Fruit fly (Drosophila melanogaster): ENCODE measurements around the gene Atg14.

Atg14 gene

dm6 chr3R:29122817-29123611 lies 6.8 kb downstream of the Atg14 start, which contains the start of the genes yem and Ctl2 (continued):
- TF ChIP-seq Sox15 (GFP tag; optimal IDR thresholded peaks at IDR 0.05) (peak; percentile 69), CG11762 (GFP tag; optimal IDR thresholded peaks at IDR 0.05; ENCODE audit: insufficient read depth) (no peak), cyc (GFP tag; optimal IDR thresholded peaks at IDR 0.05) (peak; percentile 74), fd59A (GFP tag; optimal IDR thresholded peaks at IDR 0.05) (peak; percentile 52), Met (GFP tag; optimal IDR thresholded peaks at IDR 0.05) (no peak), dac (GFP tag; optimal IDR thresholded peaks at IDR 0.05) (no peak), Blimp-1 (GFP tag; optimal IDR thresholded peaks at IDR 0.05) (no peak), OdsH (GFP tag; optimal IDR thresholded peaks at IDR 0.05) (no peak), CG7368 (GFP tag; optimal IDR thresholded peaks at IDR 0.05) (peak; percentile 39)

dm6 chr3R:29124128-29124527 lies 7.9 kb downstream of the Atg14 start:
- TF ChIP-seq Ets96B (tag; optimal IDR thresholded peaks at IDR 0.05) (peak; percentile 69), CG6792 (GFP tag; optimal IDR thresholded peaks at IDR 0.05) (peak; percentile 90), CG3919 (GFP tag; optimal IDR thresholded peaks at IDR 0.05) (peak; percentile 80), CG1621 (tag; optimal IDR thresholded peaks at IDR 0.05) (peak; percentile 48), CG11294 (GFP tag; IDR thresholded peaks at IDR 0.05) (peak; percentile 46; the same call in 1 of the 2 replicates), Met (GFP tag; optimal IDR thresholded peaks at IDR 0.05) (peak; percentile 88), dac (GFP tag; optimal IDR thresholded peaks at IDR 0.05) (peak; percentile 36), Gug (GFP tag; IDR thresholded peaks at IDR 0.05) (peak; percentile 54; the same call in 1 of the 2 replicates), CG6808 (GFP tag; optimal IDR thresholded peaks at IDR 0.05) (peak; percentile 58), vri (GFP tag; optimal IDR thresholded peaks at IDR 0.05) (peak; percentile 82), CG15336 (GFP tag; IDR thresholded peaks at IDR 0.05) (peak; percentile 62), fkh (GFP tag; optimal IDR thresholded peaks at IDR 0.05) (no peak), CG10631 (GFP tag; optimal IDR thresholded peaks at IDR 0.05) (peak; percentile 81), ss (GFP tag; optimal IDR thresholded peaks at IDR 0.05) (peak in 1 of 2 experiments; percentile 58), CG8632 (GFP tag; optimal IDR thresholded peaks at IDR 0.05) (peak; percentile 82), esn (GFP tag; optimal IDR thresholded peaks at IDR 0.05) (peak; percentile 89), CG6163 (GFP tag; IDR thresholded peaks at IDR 0.05) (peak; percentile 90), fd85E (GFP tag; optimal IDR thresholded peaks at IDR 0.05) (peak; percentile 14), fd59A (GFP tag; optimal IDR thresholded peaks at IDR 0.05) (peak; percentile 63), salr (GFP tag; optimal IDR thresholded peaks at IDR 0.05) (peak in 1 of 2 experiments; percentile 68), CG9139 (GFP tag; optimal IDR thresholded peaks at IDR 0.05) (no peak), pdm3 (GFP tag; optimal IDR thresholded peaks at IDR 0.05) (no peak), spab (GFP tag; optimal IDR thresholded peaks at IDR 0.05) (no peak), acj6 (GFP tag; optimal IDR thresholded peaks at IDR 0.05) (peak; percentile 81), Ets21C (GFP tag; optimal IDR thresholded peaks at IDR 0.05) (peak; percentile 88), CG6276 (GFP tag; optimal IDR thresholded peaks at IDR 0.05) (no peak), svp (GFP tag) (peak; percentile 93), Hr4 (GFP tag; optimal IDR thresholded peaks at IDR 0.05) (no peak), Hr39 (GFP tag; optimal IDR thresholded peaks at IDR 0.05) (peak; percentile 93), Eip93F (GFP tag; optimal IDR thresholded peaks at IDR 0.05) (peak; percentile 26), Lpt (GFP tag; optimal IDR thresholded peaks at IDR 0.05) (no peak), OdsH (GFP tag; optimal IDR thresholded peaks at IDR 0.05) (peak; percentile 80), achi (GFP tag; optimal IDR thresholded peaks at IDR 0.05) (peak; percentile 73), CG31627 (GFP tag; optimal IDR thresholded peaks at IDR 0.05) (peak; percentile 93), CG34406 (GFP tag; optimal IDR thresholded peaks at IDR 0.05) (peak; percentile 76), CG10669 (GFP tag; optimal IDR thresholded peaks at IDR 0.05) (peak; percentile 63), Smox (GFP tag; optimal IDR thresholded peaks at IDR 0.05) (no peak), Eip78C (GFP tag) (peak; percentile 90), cyc (GFP tag; optimal IDR thresholded peaks at IDR 0.05) (peak; percentile 89), Sox14 (GFP tag; optimal IDR thresholded peaks at IDR 0.05) (peak; percentile 86), CG3032 (tag; optimal IDR thresholded peaks at IDR 0.05) (peak; percentile 68), CG7368 (GFP tag; optimal IDR thresholded peaks at IDR 0.05) (peak; percentile 85), Hr38 (GFP tag; optimal IDR thresholded peaks at IDR 0.05) (no peak), CG16779 (tag; optimal IDR thresholded peaks at IDR 0.05) (no peak), Blimp-1 (GFP tag; optimal IDR thresholded peaks at IDR 0.05) (peak; percentile 13)

Data from whole organism, prepupa.